Worm (Caenorhabditis elegans): ENCODE results near the gene Y39E4B.13.
A peak's percentile ranks its signal among the peaks of the same experiment; 100 is the strongest.

Y39E4B.13 gene

DNA sequence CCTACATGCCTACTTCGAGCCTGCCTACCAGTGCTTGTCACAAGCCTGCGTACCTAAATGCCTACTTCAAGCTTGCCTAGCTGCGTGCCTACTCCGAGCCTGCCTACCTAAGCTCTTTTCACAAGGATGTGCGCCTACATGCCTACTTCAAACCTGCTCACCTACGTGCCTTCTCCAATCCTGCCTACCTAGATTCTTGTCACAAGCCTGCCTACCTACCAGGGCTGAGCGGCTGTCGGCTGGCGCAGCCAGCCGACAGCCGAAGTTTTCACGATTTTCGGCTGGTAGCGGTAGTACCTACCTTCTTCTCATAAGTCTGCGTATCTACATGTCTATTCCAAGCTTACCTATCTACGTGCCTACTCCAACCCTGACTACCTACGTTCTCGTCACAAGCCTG, 29.2 kb upstream of the Y39E4B.13 start:
- TF ChIP-seq zag-1 (tag; optimal IDR thresholded peaks at IDR 0.05) = no peak
- TF ChIP-seq mab-9 (GFP tag; IDR thresholded peaks at IDR 0.05) = peak; percentile 24; the same call in 1 of the 2 replicates
- TF ChIP-seq nhr-84 (tag; optimal IDR thresholded peaks at IDR 0.05) = no peak
- TF ChIP-seq sptf-1 (tag; optimal IDR thresholded peaks at IDR 0.05) = no peak
- TF ChIP-seq ces-1 (GFP tag; optimal IDR thresholded peaks at IDR 0.05) = no peak
- TF ChIP-seq vab-15 (tag; optimal IDR thresholded peaks at IDR 0.05) = no peak
- no peak for TF ChIP-seq C34B4.2 (tag; optimal IDR thresholded peaks at IDR 0.05)
- TF ChIP-seq ceh-8 (GFP tag; optimal IDR thresholded peaks at IDR 0.05) = no peak
- 0 out of 2 replicates have a peak, but pooled peaks have one; percentile 78 for TF ChIP-seq ets-5 (GFP tag; IDR thresholded peaks at IDR 0.05)
- peak; percentile 7 for TF ChIP-seq rnt-1 (tag; optimal IDR thresholded peaks at IDR 0.05)

- peak; percentile 78 to 84 for TF ChIP-seq efl-1 (optimal IDR thresholded peaks at IDR 0.05)
- TF ChIP-seq efl-1 (GFP tag; optimal IDR thresholded peaks at IDR 0.05 in 1 of 2) = peak; percentile 52 to 95
- peak; percentile 97 for TF ChIP-seq mep-1 (tag; optimal IDR thresholded peaks at IDR 0.05)
- peak; percentile 66 for TF ChIP-seq sup-37 (GFP tag; optimal IDR thresholded peaks at IDR 0.05)
- TF ChIP-seq fkh-10 (GFP tag; optimal IDR thresholded peaks at IDR 0.05) = peak; percentile 97
- TF ChIP-seq lin-39 (tag; optimal IDR thresholded peaks at IDR 0.05) = peak; percentile 33
- no peak for TF ChIP-seq alr-1 (tag; optimal IDR thresholded peaks at IDR 0.05; ENCODE audit: borderline replicate concordance)
- peak; percentile 64 for TF ChIP-seq aha-1 (tag; optimal IDR thresholded peaks at IDR 0.05)
- peak; percentile 52 for TF ChIP-seq lir-3 (tag; optimal IDR thresholded peaks at IDR 0.05; ENCODE audit: poor library complexity)
- TF ChIP-seq ces-1 (GFP tag; optimal IDR thresholded peaks at IDR 0.05) = peak; percentile 35
- peak; percentile 96 for TF ChIP-seq nhr-77 (tag; optimal IDR thresholded peaks at IDR 0.05)
- no peak for TF ChIP-seq tlp-1 (tag; optimal IDR thresholded peaks at IDR 0.05)
- peak; percentile 91 for TF ChIP-seq jun-1 (tag; optimal IDR thresholded peaks at IDR 0.05)
- TF ChIP-seq fkh-8 (tag; optimal IDR thresholded peaks at IDR 0.05) = peak; percentile 91
- peak; percentile 83 for TF ChIP-seq fos-1 (tag; optimal IDR thresholded peaks at IDR 0.05)
- no peak for TF ChIP-seq C34B4.2 (tag; optimal IDR thresholded peaks at IDR 0.05)
- TF ChIP-seq blmp-1 (tag; optimal IDR thresholded peaks at IDR 0.05) = peak; percentile 71
- TF ChIP-seq nhr-71 (tag; optimal IDR thresholded peaks at IDR 0.05) = peak; percentile 98
- no peak for TF ChIP-seq ets-5 (GFP tag; IDR thresholded peaks at IDR 0.05)
- peak; percentile 82 for TF ChIP-seq zag-1 (tag; optimal IDR thresholded peaks at IDR 0.05)
- TF ChIP-seq unc-62 (GFP tag; optimal IDR thresholded peaks at IDR 0.05) = peak; percentile 66
- TF ChIP-seq pag-3 (tag; optimal IDR thresholded peaks at IDR 0.05; ENCODE audit: borderline replicate concordance, insufficient read depth) = peak; percentile 48
- peak; percentile 81; the same call in 1 of the 2 replicates for TF ChIP-seq ceh-88 (GFP tag; IDR thresholded peaks at IDR 0.05)
- TF ChIP-seq nhr-11 (tag; optimal IDR thresholded peaks at IDR 0.05) = peak; percentile 81
- TF ChIP-seq nhr-84 (tag; optimal IDR thresholded peaks at IDR 0.05) = no peak
- TF ChIP-seq ceh-90 (tag; optimal IDR thresholded peaks at IDR 0.05) = no peak
- peak; percentile 94 for TF ChIP-seq unc-86 (tag; optimal IDR thresholded peaks at IDR 0.05)
- TF ChIP-seq nhr-85 (tag) = peak; percentile 98
- peak; percentile 48; the same call in 1 of the 2 replicates for TF ChIP-seq grh-1 (GFP tag; IDR thresholded peaks at IDR 0.05)
- TF ChIP-seq lin-14 (GFP tag; optimal IDR thresholded peaks at IDR 0.05) = peak; percentile 99
- peak; percentile 57 for TF ChIP-seq nhr-76 (tag; optimal IDR thresholded peaks at IDR 0.05)
- TF ChIP-seq ceh-8 (GFP tag; optimal IDR thresholded peaks at IDR 0.05) = peak; percentile 74
- peak; percentile 82 for TF ChIP-seq unc-130 (tag; optimal IDR thresholded peaks at IDR 0.05)
- peak; percentile 83 for TF ChIP-seq rnt-1 (tag; optimal IDR thresholded peaks at IDR 0.05)
- peak; percentile 88 for TF ChIP-seq xbp-1 (tag; optimal IDR thresholded peaks at IDR 0.05)
- TF ChIP-seq ceh-82 (tag; optimal IDR thresholded peaks at IDR 0.05) = peak; percentile 88 to 96 (median 93)
- peak; percentile 85 for TF ChIP-seq lin-13 (GFP tag; optimal IDR thresholded peaks at IDR 0.05)
- no peak for TF ChIP-seq lin-15B (tag; optimal IDR thresholded peaks at IDR 0.05)
- peak; percentile 92 for TF ChIP-seq nhr-47 (tag; optimal IDR thresholded peaks at IDR 0.05)
- no peak for TF ChIP-seq pqm-1 (tag; optimal IDR thresholded peaks at IDR 0.05)
- peak; percentile 88 for TF ChIP-seq sox-4 (tag; optimal IDR thresholded peaks at IDR 0.05)
- TF ChIP-seq skn-1 (tag; optimal IDR thresholded peaks at IDR 0.05) = peak; percentile 79
- TF ChIP-seq C16A3.4 (tag; optimal IDR thresholded peaks at IDR 0.05) = peak; percentile 92
- TF ChIP-seq snu-23 (GFP tag; optimal IDR thresholded peaks at IDR 0.05) = peak; percentile 98
- peak; percentile 61 for TF ChIP-seq vab-15 (tag; optimal IDR thresholded peaks at IDR 0.05)
- no peak for TF ChIP-seq hlh-4 (tag; optimal IDR thresholded peaks at IDR 0.05)
- TF ChIP-seq nhr-28 (tag; optimal IDR thresholded peaks at IDR 0.05) = peak; percentile 10
- TF ChIP-seq nhr-20 (tag; optimal IDR thresholded peaks at IDR 0.05) = peak; percentile 96
Measured at ce11 chrIII:13062414-13062965, 28.4 kb upstream of the Y39E4B.13 start.

All from whole organism, L1 larva.